Worm (Caenorhabditis elegans) whole organism, L4 larva: ENCODE results near the gene C15F1.2.

Experiments
- F44E2.7 ChIP-seq: fragments of 200-800 bp; sonication (Bioruptor generic); IDR thresholded peaks from 2 replicates; pipeline ENCODE4 v2.1.2; 2022; ENCODE audit warnings: missing genetic modification characterization, missing compliant biosample characterization
- R02D3.7 ChIP-seq: fragments of 150-350 bp; sonication (generic microtip); optimal IDR thresholded peaks from 3 replicates; lab custom pipeline; 2014; ENCODE audit warnings: missing biosample characterization, missing genetic modification characterization
- T20F7.1 ChIP-seq: fragments of 200-800 bp; sonication (Bioruptor generic); optimal IDR thresholded peaks from 2 replicates; lab custom pipeline; 2018; ENCODE audit warnings: mild to moderate bottlenecking, missing genetic modification characterization, missing compliant biosample characterization
- Y48G9A.11 ChIP-seq: fragments of 200-800 bp; sonication (Bioruptor generic); IDR thresholded peaks from 2 replicates; pipeline ENCODE4 v1.3.6; 2022; ENCODE audit warnings: missing genetic modification reagents, missing genetic modification characterization, missing compliant biosample characterization
- Y75B8A.6 ChIP-seq: fragments of 200-800 bp; sonication (Bioruptor generic); IDR thresholded peaks from 2 replicates; pipeline ENCODE4 v1.3.6; 2022; ENCODE audit warnings: missing genetic modification reagents, missing genetic modification characterization, missing compliant biosample characterization
- ZK337.2 ChIP-seq: fragments of 200-800 bp; sonication (Bioruptor generic); IDR thresholded peaks from 2 replicates; pipeline ENCODE4 v1.3.6; 2022; ENCODE audit warnings: missing genetic modification reagents, missing genetic modification characterization, missing compliant biosample characterization
- aha-1 ChIP-seq: fragments of 150-350 bp; peaks from one replicate; lab custom pipeline; 2014; ENCODE audit warnings: missing biosample characterization, missing genetic modification characterization
- arid-1 ChIP-seq: fragments of 200-800 bp; sonication (Bioruptor generic); conservative IDR thresholded peaks from 2 replicates; pipeline ENCODE4 v1.3.6; 2022; ENCODE audit warnings: missing genetic modification reagents, missing genetic modification characterization, missing compliant biosample characterization
- ceh-20 ChIP-seq: fragments of 200-800 bp; sonication (Bioruptor generic); IDR thresholded peaks from 2 replicates; pipeline ENCODE4 v1.3.6; 2022; ENCODE audit warnings: missing genetic modification reagents, missing genetic modification characterization, missing compliant biosample characterization
- ceh-28 ChIP-seq: fragments of 150-350 bp; optimal IDR thresholded peaks from 2 replicates; lab custom pipeline; 2014; ENCODE audit warnings: missing biosample characterization, missing genetic modification reagents, missing genetic modification characterization
- daf-16 ChIP-seq, 3 experiments: sonication (generic microtip); optimal IDR thresholded peaks; 2 replicates each; lab custom pipeline; 2016 to 2017; ENCODE audit warnings: missing genetic modification characterization in 3 of 3, missing genetic modification reagents in 3 of 3, mild to moderate bottlenecking in 2 of 3, missing compliant biosample characterization in 2 of 3, missing biosample characterization in 1 of 3, moderate library complexity in 1 of 3
- dmd-6 ChIP-seq: fragments of 200-800 bp; sonication (Bioruptor generic); IDR thresholded peaks from 2 replicates; pipeline ENCODE4 v1.3.6; 2022; ENCODE audit warnings: missing genetic modification reagents, missing genetic modification characterization, missing compliant biosample characterization
- dmd-8 ChIP-seq: fragments of 200-800 bp; sonication (Bioruptor generic); IDR thresholded peaks from 2 replicates; pipeline ENCODE4 v1.3.6; 2022; ENCODE audit warnings: missing genetic modification characterization, missing compliant biosample characterization
- dpl-1 ChIP-seq: fragments of 150-350 bp; optimal IDR thresholded peaks from 2 replicates; lab custom pipeline; 2014; ENCODE audit warnings: missing biosample characterization, missing genetic modification reagents, missing genetic modification characterization
- dve-1 ChIP-seq: sonication (generic microtip); optimal IDR thresholded peaks from 2 replicates; lab custom pipeline; 2017; ENCODE audit warnings: antibody characterized with exemption, mild to moderate bottlenecking, missing genetic modification characterization, missing compliant biosample characterization; ENCODE audit not compliant: insufficient read depth
- hlh-30 ChIP-seq: sonication (generic microtip); optimal IDR thresholded peaks from 2 replicates; lab custom pipeline; 2017; ENCODE audit warnings: antibody characterized with exemption, mild to moderate bottlenecking, missing genetic modification characterization, missing compliant biosample characterization; ENCODE audit not compliant: insufficient read depth
- hmg-1.1 ChIP-seq: fragments of 200-800 bp; sonication (Bioruptor generic); IDR thresholded peaks from 2 replicates; pipeline ENCODE4 v1.3.6; 2022; ENCODE audit warnings: missing genetic modification reagents, missing genetic modification characterization, missing compliant biosample characterization
- lin-29 ChIP-seq: fragments of 200-800 bp; sonication (Bioruptor generic); IDR thresholded peaks from 2 replicates; pipeline ENCODE4 v1.3.6; 2022; ENCODE audit warnings: missing genetic modification reagents, missing genetic modification characterization, missing compliant biosample characterization
- lin-38 ChIP-seq: fragments of 200-800 bp; sonication (Bioruptor generic); IDR thresholded peaks from 2 replicates; pipeline ENCODE4 v1.3.6; 2022; ENCODE audit warnings: missing genetic modification reagents, missing genetic modification characterization, missing compliant biosample characterization
- lin-39 ChIP-seq: fragments of 150-350 bp; optimal IDR thresholded peaks from 2 replicates; lab custom pipeline; 2014; ENCODE audit warnings: missing biosample characterization, missing genetic modification reagents, missing genetic modification characterization
- lir-3 ChIP-seq: sonication (generic microtip); optimal IDR thresholded peaks from 2 replicates; lab custom pipeline; 2016; ENCODE audit warnings: mild to moderate bottlenecking, missing genetic modification characterization, missing compliant biosample characterization
- lsy-2 ChIP-seq, 2 experiments: fragments of 150-350 bp in 1 of 2; sonication (generic microtip) in 1 of 2; optimal IDR thresholded peaks; 2 replicates each; lab custom pipeline; 2014 to 2017; ENCODE audit warnings: missing biosample characterization in 2 of 2, missing genetic modification characterization in 2 of 2
- mdl-1 ChIP-seq, 2 experiments: fragments of 150-350 bp in 1 of 2; sonication (generic microtip) in 1 of 2; optimal IDR thresholded peaks; 2 replicates each; lab custom pipeline; 2014 to 2017; ENCODE audit warnings: missing biosample characterization in 2 of 2, missing genetic modification characterization in 2 of 2
- mep-1 ChIP-seq: fragments of 150-350 bp; sonication (generic microtip); optimal IDR thresholded peaks from 3 replicates; lab custom pipeline; 2014; ENCODE audit warnings: missing biosample characterization, missing genetic modification characterization
- mxl-3 ChIP-seq: fragments of 200-800 bp; sonication (Bioruptor generic); optimal IDR thresholded peaks from 2 replicates; lab custom pipeline; 2018; ENCODE audit warnings: mild to moderate bottlenecking, missing genetic modification characterization, missing compliant biosample characterization
- nhr-111 ChIP-seq: fragments of 200-800 bp; sonication (Bioruptor generic); optimal IDR thresholded peaks from 2 replicates; lab custom pipeline; 2018; ENCODE audit warnings: mild to moderate bottlenecking, missing genetic modification characterization, missing compliant biosample characterization
- nhr-25 ChIP-seq: sonication (generic microtip); optimal IDR thresholded peaks from 2 replicates; lab custom pipeline; 2017; ENCODE audit warnings: missing genetic modification characterization, mild to moderate bottlenecking, missing compliant biosample characterization, antibody characterized with exemption, moderate library complexity, borderline replicate concordance; ENCODE audit not compliant: insufficient read depth
- nhr-41 ChIP-seq: fragments of 200-800 bp; sonication (Bioruptor generic); IDR thresholded peaks from 2 replicates; pipeline ENCODE4 v1.3.6; 2022; ENCODE audit warnings: missing genetic modification reagents, missing genetic modification characterization, missing compliant biosample characterization
- snpc-1.2 ChIP-seq: fragments of 200-800 bp; sonication (Bioruptor generic); IDR thresholded peaks from 2 replicates; pipeline ENCODE4 v1.3.6; 2022; ENCODE audit warnings: missing genetic modification reagents, missing genetic modification characterization, missing compliant biosample characterization
- snpc-4 ChIP-seq: fragments of 150-350 bp; optimal IDR thresholded peaks from 2 replicates; lab custom pipeline; 2014; ENCODE audit warnings: missing biosample characterization, missing genetic modification characterization
- spr-1 ChIP-seq: sonication (generic microtip); optimal IDR thresholded peaks from 2 replicates; lab custom pipeline; 2016; ENCODE audit warnings: mild to moderate bottlenecking, missing genetic modification characterization, missing compliant biosample characterization
- tag-97 ChIP-seq: fragments of 200-800 bp; sonication (Bioruptor generic); IDR thresholded peaks from 2 replicates; pipeline ENCODE4 v1.3.6; 2022; ENCODE audit warnings: missing genetic modification characterization, missing compliant biosample characterization
- unc-130 ChIP-seq: sonication (generic microtip); optimal IDR thresholded peaks from 2 replicates; lab custom pipeline; 2016; ENCODE audit warnings: missing genetic modification reagents, missing genetic modification characterization, missing compliant biosample characterization
- unc-62 ChIP-seq, 3 experiments: fragments of 150-350 bp in 1 of 3; sonication (generic microtip); optimal IDR thresholded peaks in 2 of 3; peaks in 1 of 3; 1 replicate in 1 of 3; 2 replicates in 2 of 3; lab custom pipeline; 2014 to 2017; ENCODE audit warnings: missing biosample characterization in 3 of 3, missing genetic modification characterization in 3 of 3, missing genetic modification reagents in 3 of 3, missing genotype in 1 of 3
- vab-7 ChIP-seq: fragments of 200-800 bp; sonication (Bioruptor generic); IDR thresholded peaks from 2 replicates; pipeline ENCODE4 v1.3.6; 2022; ENCODE audit warnings: missing genetic modification reagents, missing genetic modification characterization, missing compliant biosample characterization
- zfp-2 ChIP-seq: sonication (generic microtip); optimal IDR thresholded peaks from 2 replicates; lab custom pipeline; 2016; ENCODE audit warnings: mild to moderate bottlenecking, missing genetic modification characterization, missing compliant biosample characterization
- zfp-3 ChIP-seq: fragments of 200-800 bp; sonication (Bioruptor generic); conservative IDR thresholded peaks from 2 replicates; pipeline ENCODE4 v1.3.6; 2022; ENCODE audit warnings: missing genetic modification reagents, missing genetic modification characterization, missing compliant biosample characterization
- zip-2 ChIP-seq: fragments of 150-350 bp; optimal IDR thresholded peaks from 2 replicates; lab custom pipeline; 2014; ENCODE audit warnings: missing biosample characterization, missing genetic modification characterization
- ztf-11 ChIP-seq: fragments of 150-350 bp; optimal IDR thresholded peaks from 2 replicates; lab custom pipeline; 2014; ENCODE audit warnings: missing biosample characterization, missing genetic modification characterization

The C15F1.2 gene

ce11 chrII:6955084-6955697, 24.6 kb upstream of the C15F1.2 start:
- no peak for TF ChIP-seq daf-16 (GFP tag; optimal IDR thresholded peaks at IDR 0.05; lab: Kevin White, UChicago)
- peak; percentile 33 for TF ChIP-seq daf-16 (tag; optimal IDR thresholded peaks at IDR 0.05; lab: Kevin White, UChicago)
- no peak for TF ChIP-seq ZK337.2 (GFP tag; lab: Robert Waterston, UW)
- peak; percentile 14; the same call in 1 of the 2 replicates for TF ChIP-seq lin-38 (GFP tag; lab: Robert Waterston, UW)
- TF ChIP-seq lsy-2 (tag; optimal IDR thresholded peaks at IDR 0.05; lab: Kevin White, UChicago) = peak in 1 of 2 experiments; percentile 12
- TF ChIP-seq dve-1 (tag; lab: Kevin White, UChicago) = peak; percentile 10
- no peak for TF ChIP-seq ztf-11 (tag; lab: Kevin White, UChicago)
- TF ChIP-seq aha-1 (tag; lab: Kevin White, UChicago) = peak; percentile 92
- no peak for TF ChIP-seq snpc-4 (tag; lab: Kevin White, UChicago)
- peak; percentile 35; the same call in 1 of the 2 replicates for TF ChIP-seq arid-1 (GFP tag; lab: Robert Waterston, UW)

- TF ChIP-seq unc-62 (GFP tag; optimal IDR thresholded peaks at IDR 0.05 in 1 of 2; lab: Kevin White, UChicago) = peak in 1 of 2 experiments; percentile 95
- no peak for TF ChIP-seq unc-62 (tag; optimal IDR thresholded peaks at IDR 0.05; lab: Kevin White, UChicago)
- TF ChIP-seq mdl-1 (tag; optimal IDR thresholded peaks at IDR 0.05; lab: Kevin White, UChicago) = no peak
These were observed 21.6 kb upstream of the C15F1.2 start for ce11 chrII:6958136-6958535.

ce11 chrII:6965573-6965972, 14.2 kb upstream of the C15F1.2 start, which contains the start of gene tra-2:
Gene tra-2 (minus strand): TSS chrII:6965673.
- TF ChIP-seq F44E2.7 (GFP tag; lab: Robert Waterston, UW) (no peak), ceh-28 (tag; lab: Kevin White, UChicago) (no peak), aha-1 (tag; lab: Kevin White, UChicago) (no peak), dve-1 (tag; lab: Kevin White, UChicago) (no peak), snpc-4 (tag; lab: Kevin White, UChicago) (no peak), mxl-3 (GFP tag; lab: Kevin White, UChicago) (no peak), zip-2 (tag; lab: Kevin White, UChicago) (no peak), spr-1 (no peak)

ce11 chrII:6967618-6968017, 12.1 kb upstream of the C15F1.2 start, which contains the start of gene eif-2Bgamma:
Gene eif-2Bgamma (minus strand): TSS chrII:6967648.
- TF ChIP-seq T20F7.1 (peak; percentile 96), spr-1 (no peak), nhr-41 (GFP tag; lab: Robert Waterston, UW) (no peak), Y48G9A.11 (GFP tag; lab: Robert Waterston, UW) (peak; percentile 89), lsy-2 (tag; optimal IDR thresholded peaks at IDR 0.05; lab: Kevin White, UChicago) (peak in 1 of 2 experiments; percentile 70), hlh-30 (tag; lab: Kevin White, UChicago) (peak; percentile 49), lin-29 (GFP tag; lab: Robert Waterston, UW) (no peak), aha-1 (tag; lab: Kevin White, UChicago) (peak; percentile 44), dpl-1 (peak; percentile 29), vab-7 (GFP tag; lab: Robert Waterston, UW) (no peak), R02D3.7 (peak; percentile 51)

DNA sequence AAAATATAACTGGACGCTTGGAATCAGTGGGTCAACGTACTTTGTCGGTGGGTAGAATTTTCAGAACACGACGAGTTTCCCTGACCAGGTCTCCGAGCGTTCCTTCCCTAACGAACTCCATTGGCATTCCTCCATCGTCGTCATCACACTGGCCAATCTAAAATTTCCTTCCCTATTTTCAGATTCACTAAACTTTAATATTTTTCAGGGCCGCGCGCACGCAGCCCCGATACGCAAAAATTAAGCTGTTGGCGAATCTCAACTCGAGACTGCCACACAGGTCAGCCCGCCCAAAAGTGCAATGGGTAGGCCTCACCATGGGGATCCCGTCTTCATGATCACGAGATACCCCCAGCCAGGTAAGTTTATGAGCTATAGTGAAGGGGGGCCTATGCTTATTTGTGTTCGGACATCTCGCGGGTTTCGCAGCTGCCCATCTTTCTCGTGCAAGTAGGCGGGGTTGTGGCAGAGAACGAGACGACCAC, 11.5 kb upstream of the C15F1.2 start:
- TF ChIP-seq zfp-3 = no peak
- TF ChIP-seq dmd-6 (GFP tag; lab: Robert Waterston, UW) = peak; percentile 42
- TF ChIP-seq lir-3 (tag; lab: Kevin White, UChicago) = peak; percentile 2
- TF ChIP-seq zfp-2 (tag; lab: Kevin White, UChicago) = no peak
- TF ChIP-seq lin-39 = no peak
- TF ChIP-seq hmg-1.1 = 0 out of 2 replicates have a peak, but pooled peaks have one; percentile 14
- TF ChIP-seq unc-130 (GFP tag; lab: Kevin White, UChicago) = peak; percentile 66
- TF ChIP-seq nhr-25 (tag; lab: Kevin White, UChicago) = peak; percentile 83
- TF ChIP-seq dmd-8 (GFP tag; lab: Robert Waterston, UW) = 0 out of 2 replicates have a peak, but pooled peaks have one; percentile 40
- 0 out of 2 replicates have a peak, but pooled peaks have one; percentile 20 for TF ChIP-seq ceh-20 (GFP tag; lab: Robert Waterston, UW)
- no peak for TF ChIP-seq Y75B8A.6 (GFP tag; lab: Robert Waterston, UW)
- TF ChIP-seq mdl-1 (tag; optimal IDR thresholded peaks at IDR 0.05; lab: Kevin White, UChicago) = peak; percentile 42 to 72
- TF ChIP-seq nhr-111 (GFP tag; lab: Kevin White, UChicago) = peak; percentile 55
- TF ChIP-seq tag-97 (GFP tag; lab: Robert Waterston, UW) = no peak
- TF ChIP-seq ZK337.2 (GFP tag; lab: Robert Waterston, UW) = no peak
- TF ChIP-seq F44E2.7 (GFP tag; lab: Robert Waterston, UW) = no peak
- TF ChIP-seq ztf-11 (tag; lab: Kevin White, UChicago) = no peak
- TF ChIP-seq mep-1 = peak; percentile 83
- TF ChIP-seq snpc-1.2 (GFP tag; lab: Robert Waterston, UW) = peak; percentile 82
- TF ChIP-seq nhr-41 (GFP tag; lab: Robert Waterston, UW) = 0 out of 2 replicates have a peak, but pooled peaks have one; percentile 50
